Worm (Caenorhabditis elegans): ENCODE data around the gene grl-1.

Gene grl-1

DNA sequence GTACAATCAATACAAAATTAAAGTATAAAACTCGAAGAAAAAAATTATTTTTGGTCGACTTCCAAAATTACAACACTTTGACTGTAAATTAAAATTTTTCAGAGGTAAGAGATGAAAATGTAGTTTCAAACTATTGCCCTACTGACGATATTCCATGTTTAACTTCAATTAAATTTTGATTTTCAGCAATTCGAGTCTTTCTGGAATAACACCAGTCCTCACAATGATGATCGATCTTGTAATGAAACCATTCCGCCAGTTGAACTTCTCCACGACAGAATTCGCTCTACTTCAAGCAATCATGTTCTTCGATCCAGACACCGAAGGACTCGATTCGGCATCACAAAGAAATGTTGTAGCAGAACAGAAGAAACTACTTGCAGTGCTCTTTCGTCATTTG lies 24.5 kb downstream of the grl-1 start:
- no peak for TF ChIP-seq snpc-4 (tag; optimal IDR thresholded peaks at IDR 0.05)
- no peak for TF ChIP-seq ceh-39 (tag; optimal IDR thresholded peaks at IDR 0.05)
- no peak for TF ChIP-seq ces-1 (GFP tag; optimal IDR thresholded peaks at IDR 0.05)
- TF ChIP-seq flh-1 (GFP tag; optimal IDR thresholded peaks at IDR 0.05) = no peak
- no peak for TF ChIP-seq nhr-28 (tag; optimal IDR thresholded peaks at IDR 0.05)
- no peak for TF ChIP-seq sem-2 (GFP tag; optimal IDR thresholded peaks at IDR 0.05)

DNA sequence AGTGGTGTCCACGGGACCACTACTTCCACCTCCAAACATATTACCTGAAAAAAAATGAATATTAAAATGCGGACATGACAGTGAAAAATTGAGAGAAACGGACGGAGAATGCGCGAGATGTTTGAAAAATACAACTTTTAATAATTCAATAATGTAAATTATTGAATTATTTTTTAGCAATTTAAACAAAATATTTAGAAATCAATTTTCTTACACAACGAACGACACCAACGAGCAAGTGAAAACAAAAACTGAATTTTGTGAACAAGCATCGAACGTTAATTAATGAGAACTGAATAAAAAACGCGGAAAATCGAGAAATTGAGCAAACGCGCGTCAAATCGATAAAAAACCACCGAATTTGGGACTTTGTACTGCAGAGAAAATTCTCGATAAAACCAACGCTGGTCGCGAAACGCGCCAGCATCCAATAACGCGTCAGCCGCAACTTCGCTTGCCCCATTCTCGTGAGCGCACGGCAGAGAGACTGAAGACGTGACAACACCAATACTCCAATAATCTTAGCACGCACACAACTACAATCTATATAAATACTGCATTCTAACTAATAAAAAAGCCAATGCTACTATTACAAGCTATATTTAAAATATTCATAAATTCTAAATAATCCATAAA lies 28.7 kb downstream of the grl-1 start, which contains the start of the genes dnj-19 and nhr-47:
Gene dnj-19, minus strand, starts transcription at position 51 of the 636 bp plus-strand sequence.
Gene nhr-47, plus strand, starts transcription at position 447 of the 636 bp plus-strand sequence.
- TF ChIP-seq nhr-237 (tag; optimal IDR thresholded peaks at IDR 0.05) = peak; percentile 70
- TF ChIP-seq ceh-83 (GFP tag; optimal IDR thresholded peaks at IDR 0.05) = no peak
- TF ChIP-seq ztf-11 (tag; optimal IDR thresholded peaks at IDR 0.05) = peak; percentile 5
- peak; percentile 76 for TF ChIP-seq mls-2 (tag; optimal IDR thresholded peaks at IDR 0.05)
- peak; percentile 95 for TF ChIP-seq lin-13 (tag; optimal IDR thresholded peaks at IDR 0.05)
- TF ChIP-seq blmp-1 (tag; optimal IDR thresholded peaks at IDR 0.05) = no peak
- TF ChIP-seq ceh-43 (GFP tag; optimal IDR thresholded peaks at IDR 0.05) = peak; percentile 68
- TF ChIP-seq ham-2 (GFP tag; optimal IDR thresholded peaks at IDR 0.05) = no peak
- peak; percentile 14 for TF ChIP-seq tbx-8 (GFP tag; optimal IDR thresholded peaks at IDR 0.05)
- no peak for TF ChIP-seq nhr-28 (tag; optimal IDR thresholded peaks at IDR 0.05)
- peak; percentile 45 for TF ChIP-seq ces-1 (GFP tag; optimal IDR thresholded peaks at IDR 0.05)
- TF ChIP-seq mab-5 (tag; optimal IDR thresholded peaks at IDR 0.05) = no peak
- TF ChIP-seq elt-1 (tag; optimal IDR thresholded peaks at IDR 0.05; ENCODE audit: borderline replicate concordance, insufficient read depth) = no peak
- peak; percentile 72 for TF ChIP-seq drap-1 (GFP tag; optimal IDR thresholded peaks at IDR 0.05)
- peak; percentile 7 for TF ChIP-seq hlh-1 (tag; optimal IDR thresholded peaks at IDR 0.05)
- peak; percentile 84 for TF ChIP-seq pha-4 (tag; optimal IDR thresholded peaks at IDR 0.05)
- peak; percentile 51 for TF ChIP-seq bed-3 (GFP tag; optimal IDR thresholded peaks at IDR 0.05)
- peak; percentile 90 for TF ChIP-seq sptf-1 (tag; optimal IDR thresholded peaks at IDR 0.05)
- no peak for TF ChIP-seq snpc-4 (tag; optimal IDR thresholded peaks at IDR 0.05)
- TF ChIP-seq unc-120 (tag; optimal IDR thresholded peaks at IDR 0.05; ENCODE audit: poor library complexity, severe bottlenecking) = peak; percentile 65
- TF ChIP-seq sem-2 (GFP tag; optimal IDR thresholded peaks at IDR 0.05) = peak; percentile 28
- peak; percentile 72 for TF ChIP-seq lsy-2 (tag; optimal IDR thresholded peaks at IDR 0.05)
- peak; percentile 37 for TF ChIP-seq lin-32 (GFP tag; optimal IDR thresholded peaks at IDR 0.05)
- peak; percentile 65 for TF ChIP-seq ceh-39 (tag; optimal IDR thresholded peaks at IDR 0.05)
- TF ChIP-seq M03D4.4 (tag; optimal IDR thresholded peaks at IDR 0.05) = peak; percentile 65
- peak; percentile 89 for TF ChIP-seq mep-1 (tag; optimal IDR thresholded peaks at IDR 0.05)
- no peak for TF ChIP-seq nhr-2 (tag; optimal IDR thresholded peaks at IDR 0.05)
- TF ChIP-seq nhr-76 (tag; optimal IDR thresholded peaks at IDR 0.05) = no peak
- TF ChIP-seq zip-8 (tag; optimal IDR thresholded peaks at IDR 0.05) = no peak
- peak; percentile 19 for TF ChIP-seq unc-62 (GFP tag; optimal IDR thresholded peaks at IDR 0.05)
- peak; percentile 13 for TF ChIP-seq nhr-12 (tag; optimal IDR thresholded peaks at IDR 0.05)
- TF ChIP-seq cnd-1 (tag; optimal IDR thresholded peaks at IDR 0.05) = peak; percentile 81
- TF ChIP-seq elt-3 (tag; optimal IDR thresholded peaks at IDR 0.05) = no peak

DNA sequence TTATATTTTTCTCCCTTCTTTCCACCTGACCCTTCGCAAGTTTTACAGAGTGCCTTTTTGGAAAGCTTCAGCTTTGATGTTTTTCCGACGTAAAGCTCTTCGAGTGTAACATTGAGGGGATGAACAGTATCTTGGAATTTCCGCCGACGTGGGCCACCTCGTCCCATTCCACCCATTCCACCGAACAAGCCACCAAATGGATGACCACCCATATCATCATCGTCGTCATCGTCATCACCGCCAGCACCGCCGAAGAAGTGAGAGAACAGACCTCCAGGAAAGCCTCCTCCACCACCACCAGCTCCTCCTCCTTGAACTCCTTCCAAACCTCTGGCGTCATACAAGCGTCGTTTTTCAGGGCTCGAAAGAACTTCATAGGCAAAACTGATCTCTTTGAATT lies 29.4 kb downstream of the grl-1 start:
- TF ChIP-seq unc-39 (tag; optimal IDR thresholded peaks at IDR 0.05) = no peak

DNA sequence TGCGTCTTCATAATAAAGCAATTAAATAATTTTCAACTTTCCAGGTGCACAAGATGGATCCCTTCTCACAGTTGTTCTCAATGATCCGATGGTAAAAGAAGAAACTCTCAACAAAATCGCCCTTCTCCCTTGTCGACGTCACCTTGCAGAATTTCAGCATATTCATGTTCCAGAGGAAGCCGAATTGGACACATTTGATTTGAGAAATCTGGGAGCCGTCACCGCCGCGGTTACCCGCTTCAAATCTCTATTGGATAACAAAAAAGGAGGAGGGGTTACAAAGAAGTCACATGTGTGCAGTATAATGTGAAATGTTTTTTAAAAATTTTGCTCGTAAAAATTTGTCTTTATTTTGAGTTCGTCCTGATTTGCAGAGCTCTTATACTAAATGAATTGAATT lies 31.0 kb downstream of the grl-1 start:
- TF ChIP-seq M03D4.4 (tag; optimal IDR thresholded peaks at IDR 0.05) (no peak), ham-2 (GFP tag; optimal IDR thresholded peaks at IDR 0.05) (no peak), mep-1 (tag; optimal IDR thresholded peaks at IDR 0.05) (no peak), unc-39 (tag; optimal IDR thresholded peaks at IDR 0.05) (no peak), sptf-1 (tag; optimal IDR thresholded peaks at IDR 0.05) (no peak), snpc-4 (tag; optimal IDR thresholded peaks at IDR 0.05) (no peak), elt-3 (tag; optimal IDR thresholded peaks at IDR 0.05) (no peak), elt-1 (tag; optimal IDR thresholded peaks at IDR 0.05; ENCODE audit: borderline replicate concordance, insufficient read depth) (no peak), ceh-43 (GFP tag; optimal IDR thresholded peaks at IDR 0.05) (no peak), zip-8 (tag; optimal IDR thresholded peaks at IDR 0.05) (no peak), nhr-76 (tag; optimal IDR thresholded peaks at IDR 0.05) (no peak), unc-62 (GFP tag; optimal IDR thresholded peaks at IDR 0.05) (no peak), nhr-28 (tag; optimal IDR thresholded peaks at IDR 0.05) (no peak), nhr-2 (tag; optimal IDR thresholded peaks at IDR 0.05) (no peak), lin-13 (tag; optimal IDR thresholded peaks at IDR 0.05) (no peak), hlh-1 (tag; optimal IDR thresholded peaks at IDR 0.05) (no peak)
